Worm (Caenorhabditis elegans) whole organism, young adult: Measurements from ENCODE around the gene btb-11.
"Not testable (repeated sequence)": the region's sequence is repeated elsewhere in the genome, so short reads cannot be mapped to it uniquely, and the experiment has no call there.

Source experiments
- B0336.3 ChIP-seq: fragments of 200-800 bp; sonication (Bioruptor generic); IDR thresholded peaks from 2 replicates; pipeline ENCODE4 v1.3.6; 2022; ENCODE audit warnings: missing genetic modification characterization, missing compliant biosample characterization
- D2030.7 ChIP-seq: fragments of 200-800 bp; sonication (Bioruptor generic); IDR thresholded peaks from 2 replicates; pipeline ENCODE4 v1.3.6; 2022; ENCODE audit warnings: missing genetic modification reagents, missing genetic modification characterization, missing compliant biosample characterization
- F33H1.4 ChIP-seq: fragments of 200-800 bp; sonication (Bioruptor generic); IDR thresholded peaks from 2 replicates; pipeline ENCODE4 v1.3.6; 2022; ENCODE audit warnings: missing genetic modification reagents, missing genetic modification characterization, missing compliant biosample characterization
- F57A8.1 ChIP-seq: fragments of 200-800 bp; sonication (Bioruptor generic); optimal IDR thresholded peaks from 2 replicates; lab custom pipeline; 2018; ENCODE audit warnings: mild to moderate bottlenecking, missing genetic modification characterization, moderate library complexity, missing compliant biosample characterization
- Y53F4B.3 ChIP-seq: fragments of 200-800 bp; sonication (Bioruptor generic); IDR thresholded peaks from 2 replicates; pipeline ENCODE4 v1.3.6; 2022; ENCODE audit warnings: missing genetic modification reagents, missing genetic modification characterization, missing compliant biosample characterization
- atf-7 ChIP-seq: sonication (generic microtip); optimal IDR thresholded peaks from 2 replicates; lab custom pipeline; 2017; ENCODE audit warnings: mild to moderate bottlenecking, missing genetic modification characterization, missing compliant biosample characterization
- bed-1 ChIP-seq: fragments of 200-800 bp; sonication (Bioruptor generic); IDR thresholded peaks from 2 replicates; pipeline ENCODE4 v1.3.6; 2022; ENCODE audit warnings: missing genetic modification reagents, missing genetic modification characterization, missing compliant biosample characterization
- ceh-40 ChIP-seq: fragments of 200-800 bp; sonication (Bioruptor generic); IDR thresholded peaks from 2 replicates; pipeline ENCODE4 v1.3.6; 2022; ENCODE audit warnings: missing genetic modification characterization, missing compliant biosample characterization
- efl-1 ChIP-seq: fragments of 150-350 bp; optimal IDR thresholded peaks from 2 replicates; lab custom pipeline; 2014; ENCODE audit warnings: missing biosample characterization, missing genetic modification reagents, missing genetic modification characterization
- egrh-3 ChIP-seq: fragments of 200-800 bp; sonication (Bioruptor generic); IDR thresholded peaks from 2 replicates; pipeline ENCODE4 v1.3.6; 2022; ENCODE audit warnings: missing genetic modification reagents, missing genetic modification characterization, missing compliant biosample characterization
- ekl-4 ChIP-seq: fragments of 200-800 bp; sonication (Bioruptor generic); IDR thresholded peaks from 2 replicates; pipeline ENCODE4 v1.3.6; 2022; ENCODE audit warnings: missing genetic modification reagents, missing genetic modification characterization, missing compliant biosample characterization
- gei-17 ChIP-seq: fragments of 200-800 bp; sonication (Bioruptor generic); optimal IDR thresholded peaks from 2 replicates; lab custom pipeline; 2018; ENCODE audit warnings: mild to moderate bottlenecking, missing genetic modification characterization, missing compliant biosample characterization
- hmg-20 ChIP-seq: fragments of 200-800 bp; sonication (Bioruptor generic); IDR thresholded peaks from 2 replicates; pipeline ENCODE4 v1.3.6; 2022; ENCODE audit warnings: missing genetic modification reagents, missing genetic modification characterization, missing compliant biosample characterization
- let-607 ChIP-seq, 2 experiments: fragments of 200-800 bp in 1 of 2; sonication (Bioruptor generic) in 1 of 2; sonication (generic microtip) in 1 of 2; optimal IDR thresholded peaks; 2 replicates each; lab custom pipeline; 2016 to 2018; ENCODE audit warnings: mild to moderate bottlenecking in 2 of 2, missing compliant biosample characterization in 2 of 2, missing genetic modification characterization in 2 of 2, moderate library complexity in 2 of 2, missing genotype in 1 of 2
- lin-54 ChIP-seq: fragments of 200-800 bp; sonication (Bioruptor generic); optimal IDR thresholded peaks from 2 replicates; lab custom pipeline; 2018; ENCODE audit warnings: mild to moderate bottlenecking, missing genetic modification characterization, missing compliant biosample characterization
- nfya-2 ChIP-seq: fragments of 200-800 bp; sonication (Bioruptor generic); IDR thresholded peaks from 2 replicates; pipeline ENCODE4 v1.3.6; 2022; ENCODE audit warnings: missing genetic modification reagents, missing genetic modification characterization, missing compliant biosample characterization
- nhr-80 ChIP-seq: sonication (generic microtip); optimal IDR thresholded peaks from 2 replicates; lab custom pipeline; 2016; ENCODE audit warnings: missing genetic modification characterization, missing compliant biosample characterization
- pbrm-1 ChIP-seq: fragments of 200-800 bp; sonication (Bioruptor generic); IDR thresholded peaks from 2 replicates; pipeline ENCODE4 v1.3.6; 2022; ENCODE audit warnings: missing genetic modification reagents, missing genetic modification characterization, missing compliant biosample characterization
- sea-2 ChIP-seq: fragments of 200-800 bp; sonication (Bioruptor generic); IDR thresholded peaks from 2 replicates; pipeline ENCODE4 v1.3.6; 2022; ENCODE audit warnings: missing genetic modification characterization, missing compliant biosample characterization
- snpc-1.1 ChIP-seq: sonication (generic microtip); optimal IDR thresholded peaks from 2 replicates; lab custom pipeline; 2017; ENCODE audit warnings: missing genetic modification characterization, mild to moderate bottlenecking, missing compliant biosample characterization, antibody characterized with exemption, moderate library complexity, missing genotype, missing genetic modification reagents; ENCODE audit not compliant: insufficient read depth
- snpc-4 ChIP-seq, 5 experiments: fragments of 150-350 bp in 1 of 5; sonication (generic microtip) in 4 of 5; optimal IDR thresholded peaks; 2 replicates each; lab custom pipeline; 2014 to 2018; ENCODE audit warnings: missing genetic modification characterization in 5 of 5, missing biosample characterization in 3 of 5, antibody characterized with exemption in 2 of 5, mild to moderate bottlenecking in 2 of 5, missing compliant biosample characterization in 2 of 5, missing genotype in 2 of 5, moderate library complexity in 2 of 5, missing genetic modification reagents in 1 of 5
- somi-1 ChIP-seq: fragments of 200-800 bp; sonication (Bioruptor generic); optimal IDR thresholded peaks from 2 replicates; lab custom pipeline; 2018; ENCODE audit warnings: mild to moderate bottlenecking, missing genetic modification characterization, missing compliant biosample characterization
- zfh-2 ChIP-seq: fragments of 200-800 bp; sonication (Bioruptor generic); conservative IDR thresholded peaks from 2 replicates; pipeline ENCODE4 v1.3.6; 2022; ENCODE audit warnings: missing genetic modification reagents, missing genetic modification characterization, missing compliant biosample characterization
- ztf-28 ChIP-seq: fragments of 200-800 bp; sonication (Bioruptor generic); IDR thresholded peaks from 2 replicates; pipeline ENCODE4 v1.3.6; 2022; ENCODE audit warnings: missing genetic modification reagents, missing genetic modification characterization, missing compliant biosample characterization
- ztf-3 ChIP-seq: fragments of 200-800 bp; sonication (Bioruptor generic); optimal IDR thresholded peaks from 2 replicates; lab custom pipeline; 2018; ENCODE audit warnings: mild to moderate bottlenecking, missing genetic modification characterization, missing compliant biosample characterization

Gene btb-11

ce11 chrII:1060702-1061101, 36.1 kb upstream of the btb-11 start, which contains the start of gene btb-10:
btb-10 (minus strand) TSS chrII:1060802.
- TF ChIP-seq let-607 (tag; optimal IDR thresholded peaks at IDR 0.05; lab: Kevin White, UChicago); B0336.3; sea-2: not testable (repeated sequence)

- TF ChIP-seq pbrm-1 (GFP tag; lab: Robert Waterston, UW) (no peak), nhr-80 (tag; lab: Kevin White, UChicago) (peak; percentile 74), ekl-4 (GFP tag; lab: Robert Waterston, UW) (0 out of 2 replicates have a peak, but pooled peaks have one; percentile 14), ztf-3 (GFP tag; lab: Kevin White, UChicago) (no peak), atf-7 (tag; lab: Kevin White, UChicago) (no peak), D2030.7 (GFP tag; lab: Robert Waterston, UW) (no peak), F57A8.1 (no peak), egrh-3 (GFP tag; lab: Robert Waterston, UW) (no peak)
These were observed 32.3 kb upstream of the btb-11 start for ce11 chrII:1056844-1057243.

ce11 chrII:1054724-1055123, 30.1 kb upstream of the btb-11 start, which contains the start of gene K02E7.7:
K02E7.7 (plus strand) TSS chrII:1055024.
- not testable (repeated sequence) for TF ChIP-seq gei-17 (GFP tag; lab: Kevin White, UChicago); ceh-40 (GFP tag; lab: Robert Waterston, UW); nfya-2 (GFP tag; lab: Robert Waterston, UW)
- TF ChIP-seq, all 124 proteins: peak for 0; not testable (repeated sequence) for 124

- 0 out of 2 replicates have a peak, but pooled peaks have one; percentile 11 for TF ChIP-seq zfh-2
- no peak for TF ChIP-seq efl-1
- TF ChIP-seq, all 124 proteins: peak for 1
These were observed 25.3 kb upstream of the btb-11 start, which contains the start of gene fbxb-40 for ce11 chrII:1049849-1050248. fbxb-40 (minus strand) TSS chrII:1049949.

ce11 chrII:1046937-1047336, 22.4 kb upstream of the btb-11 start:
- TF ChIP-seq snpc-4 (GFP tag; optimal IDR thresholded peaks at IDR 0.05; lab: Kevin White, UChicago) (peak; percentile 34), snpc-4 (tag; optimal IDR thresholded peaks at IDR 0.05; lab: Kevin White, UChicago) (peak in 2 of 4 experiments; percentile 83 to 91), snpc-1.1 (tag; lab: Kevin White, UChicago) (peak; percentile 80), F33H1.4 (GFP tag; lab: Robert Waterston, UW) (no peak), somi-1 (GFP tag; lab: Kevin White, UChicago) (no peak)

- no peak for TF ChIP-seq nhr-80 (tag; lab: Kevin White, UChicago)
- no peak for TF ChIP-seq bed-1 (GFP tag; lab: Robert Waterston, UW)
- TF ChIP-seq lin-54 (GFP tag; lab: Kevin White, UChicago) = no peak
These were observed 21.1 kb upstream of the btb-11 start, which contains the start of gene str-148 for ce11 chrII:1045692-1046091. str-148 (plus strand) TSS chrII:1045992.

ce11 chrII:1043932-1044331, 19.3 kb upstream of the btb-11 start, which contains the start of gene fbxb-45:
fbxb-45 (minus strand) TSS chrII:1044032.
- TF ChIP-seq hmg-20; ztf-28; Y53F4B.3 (GFP tag; lab: Robert Waterston, UW): not testable (repeated sequence)
